Fruit fly (Drosophila melanogaster) whole organism, adult: Measurements from ENCODE around the gene Gmd.

Experiments
- CG14711 ChIP-seq: fragments of 200-800 bp; sonication (Bioruptor generic); optimal IDR thresholded peaks from 2 replicates; lab custom pipeline; 2018; ENCODE audit warnings: missing biosample characterization, mild to moderate bottlenecking, missing genetic modification characterization, moderate library complexity
- CG33017 ChIP-seq: fragments of 200-800 bp; sonication (Bioruptor generic); optimal IDR thresholded peaks from 2 replicates; lab custom pipeline; 2018; ENCODE audit warnings: missing biosample characterization, mild to moderate bottlenecking, missing genetic modification characterization, moderate library complexity
- CG5204 ChIP-seq: fragments of 200-800 bp; sonication (Bioruptor generic); optimal IDR thresholded peaks from 2 replicates; lab custom pipeline; 2016; ENCODE audit warnings: missing biosample characterization, missing genetic modification characterization
- CG7101 ChIP-seq: fragments of 200-800 bp; sonication (Bioruptor generic); optimal IDR thresholded peaks from 2 replicates; lab custom pipeline; 2018; ENCODE audit warnings: missing biosample characterization, mild to moderate bottlenecking, missing genetic modification characterization, moderate library complexity
- Hr96 ChIP-seq: fragments of 200-800 bp; sonication (Bioruptor generic); optimal IDR thresholded peaks from 2 replicates; lab custom pipeline; 2016; ENCODE audit warnings: missing biosample characterization, missing genetic modification characterization
- bab1 ChIP-seq: fragments of 200-800 bp; sonication (Bioruptor generic); optimal IDR thresholded peaks from 3 replicates; lab custom pipeline; 2019; ENCODE audit warnings: missing biosample characterization, mild to moderate bottlenecking, missing genetic modification characterization, moderate library complexity
- cnc ChIP-seq, 2 experiments: fragments of >200 bp; optimal IDR thresholded peaks; 2 replicates each; lab custom pipeline; 2017
- pad ChIP-seq: fragments of 200-800 bp; sonication (Bioruptor generic); optimal IDR thresholded peaks from 3 replicates; lab custom pipeline; 2017; ENCODE audit warnings: missing biosample characterization, missing genetic modification characterization, mild to moderate bottlenecking, moderate library complexity, missing genetic modification reagents
- tj ChIP-seq: fragments of 200-800 bp; sonication (Bioruptor generic); optimal IDR thresholded peaks from 3 replicates; lab custom pipeline; 2017; ENCODE audit warnings: missing biosample characterization, mild to moderate bottlenecking, missing genetic modification characterization, moderate library complexity
- toe ChIP-seq: fragments of 200-800 bp; sonication (Bioruptor generic); optimal IDR thresholded peaks from 2 replicates; lab custom pipeline; 2016; ENCODE audit warnings: missing biosample characterization, missing genetic modification characterization

- TF ChIP-seq CG33017 (tag; lab: Kevin White, UChicago) (no peak), bab1 (GFP tag; lab: Kevin White, UChicago) (no peak), pad (no peak), CG7101 (tag; lab: Kevin White, UChicago) (no peak), tj (no peak), CG14711 (no peak), cnc (optimal IDR thresholded peaks at IDR 0.05; lab: Kevin White, UChicago) (no peak), CG5204 (no peak), toe (no peak), Hr96 (GFP tag; lab: Kevin White, UChicago) (no peak)
Measured at dm6 chr2L:5005464-5005764, 28.6 kb upstream of the Gmd start.
